Fruit fly (Drosophila melanogaster) ovary, adult (tissue): ENCODE measurements around the gene CG4318.
A peak's percentile ranks its signal among the peaks of the same experiment; 100 is the strongest.

ENCODE experiments used
- CG17801 ChIP-seq: fragments of 200-800 bp; optimal IDR thresholded peaks from 2 replicates; lab custom pipeline; 2019; ENCODE audit warnings: missing biosample characterization, mild to moderate bottlenecking, missing genetic modification characterization, moderate library complexity; ENCODE audit not compliant: partially characterized antibody

The CG4318 gene

dm6 chrX:13105220-13105619 is 49.5 kb downstream of the CG4318 start:
- TF ChIP-seq CG17801 (GFP tag; lab: Kevin White, UChicago): peak; percentile 50

- TF ChIP-seq CG17801 (GFP tag; lab: Kevin White, UChicago): no peak
Measured at dm6 chrX:13104571-13104970, 50.2 kb downstream of the CG4318 start.
